Worm (Caenorhabditis elegans): ENCODE results near the gene Y73F8A.32.

DNA sequence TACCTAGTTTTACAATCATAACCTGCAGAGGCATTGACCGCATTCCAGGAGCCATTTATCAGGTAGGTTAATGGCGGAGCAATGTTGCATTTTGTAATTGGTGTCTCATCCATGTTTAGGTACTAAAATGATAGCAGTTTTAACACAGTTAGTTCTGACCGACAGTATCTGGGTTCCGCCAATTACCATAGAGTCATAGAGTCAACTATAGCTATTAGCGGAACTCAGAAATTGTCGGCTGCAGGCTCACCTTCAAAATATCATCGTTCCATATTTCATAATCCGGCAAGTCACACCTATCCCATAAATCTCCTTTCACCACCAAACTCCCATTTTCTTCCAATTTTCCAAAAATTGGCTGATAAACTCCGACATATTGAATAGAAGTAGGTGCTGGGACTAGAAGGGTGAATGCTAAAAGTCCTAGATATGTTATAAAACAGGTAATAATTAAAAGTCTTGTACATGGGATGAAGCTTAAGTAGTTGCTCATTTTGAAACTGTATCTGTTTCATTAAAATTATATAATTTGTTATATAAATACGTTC lies 18.3 kb upstream of the Y73F8A.32 start, which contains the start of gene Y73F8A.35:
- TF ChIP-seq unc-55 (GFP tag; optimal IDR thresholded peaks at IDR 0.05) (no peak), K02D7.2 (tag; optimal IDR thresholded peaks at IDR 0.05) (no peak), F13H6.1 (tag; optimal IDR thresholded peaks at IDR 0.05) (no peak), nfya-1 (tag; optimal IDR thresholded peaks at IDR 0.05) (no peak), zip-5 (tag; optimal IDR thresholded peaks at IDR 0.05) (no peak), npax-4 (tag; optimal IDR thresholded peaks at IDR 0.05) (no peak), dve-1 (tag; optimal IDR thresholded peaks at IDR 0.05) (no peak), ceh-30 (tag; optimal IDR thresholded peaks at IDR 0.05) (no peak), Y22D7AL.16 (tag; optimal IDR thresholded peaks at IDR 0.05) (no peak), pha-4 (tag; optimal IDR thresholded peaks at IDR 0.05) (no peak)
